Fruit fly (Drosophila melanogaster): ENCODE data around the gene Spindly.

Gene Spindly

dm6 chr2L:3479697-3480442 is 50.2 kb downstream of the Spindly start (continued):
- peak; percentile 2 for TF ChIP-seq nau (GFP tag; optimal IDR thresholded peaks at IDR 0.05)
- TF ChIP-seq CG18599 (GFP tag; optimal IDR thresholded peaks at IDR 0.05): peak; percentile 27
- peak; percentile 52; the same call in 1 of the 3 replicates for TF ChIP-seq ci (GFP tag; IDR thresholded peaks at IDR 0.05)
- no peak for TF ChIP-seq Oaz (GFP tag; IDR thresholded peaks at IDR 0.05)
- TF ChIP-seq BEAF-32 (GFP tag; optimal IDR thresholded peaks at IDR 0.05): no peak
- TF ChIP-seq kah (GFP tag; optimal IDR thresholded peaks at IDR 0.05): peak; percentile 69
- TF ChIP-seq Med (GFP tag): peak; percentile 61
- TF ChIP-seq Fer1 (GFP tag; optimal IDR thresholded peaks at IDR 0.05): no peak
- TF ChIP-seq CG7271 (tag; optimal IDR thresholded peaks at IDR 0.05): no peak
- no peak for TF ChIP-seq CG17912 (GFP tag; optimal IDR thresholded peaks at IDR 0.05)
- peak; percentile 56 for TF ChIP-seq sd (tag; optimal IDR thresholded peaks at IDR 0.05)
- TF ChIP-seq vvl (GFP tag; IDR thresholded peaks at IDR 0.05): peak; percentile 33; the same call in 1 of the 2 replicates
- TF ChIP-seq Mrtf (GFP tag; IDR thresholded peaks at IDR 0.05): no peak
- no peak for TF ChIP-seq GATAe (GFP tag; conservative IDR thresholded peaks at IDR 0.05)
- TF ChIP-seq CG16779 (GFP tag; IDR thresholded peaks at IDR 0.05): 0 out of 2 replicates have a peak, but pooled peaks have one; percentile 3
- TF ChIP-seq B-H2 (GFP tag; optimal IDR thresholded peaks at IDR 0.05): no peak
- no peak for TF ChIP-seq CG34224 (GFP tag; IDR thresholded peaks at IDR 0.05; ENCODE audit: partially characterized antibody)
- TF ChIP-seq tna (GFP tag; IDR thresholded peaks at IDR 0.05; ENCODE audit: partially characterized antibody): 0 out of 2 replicates have a peak, but pooled peaks have one; percentile 31
- peak; percentile 19 for TF ChIP-seq lab (GFP tag; optimal IDR thresholded peaks at IDR 0.05)
- TF ChIP-seq BtbVII (GFP tag; optimal IDR thresholded peaks at IDR 0.05): peak; percentile 23
- TF ChIP-seq fd102C (GFP tag; optimal IDR thresholded peaks at IDR 0.05): no peak
- no peak for TF ChIP-seq H15 (GFP tag; IDR thresholded peaks at IDR 0.05)
- no peak for TF ChIP-seq CG18764 (GFP tag; optimal IDR thresholded peaks at IDR 0.05)
- no peak for TF ChIP-seq gro (GFP tag; optimal IDR thresholded peaks at IDR 0.05)
- TF ChIP-seq so (GFP tag; IDR thresholded peaks at IDR 0.05): no peak
- no peak for TF ChIP-seq peb (GFP tag; IDR thresholded peaks at IDR 0.05)
- TF ChIP-seq gsb-n (tag; optimal IDR thresholded peaks at IDR 0.05): no peak
- TF ChIP-seq CG15073 (GFP tag; optimal IDR thresholded peaks at IDR 0.05): no peak
- peak; percentile 86 for TF ChIP-seq twi (tag; optimal IDR thresholded peaks at IDR 0.05)
- no peak for TF ChIP-seq CG11560 (tag; IDR thresholded peaks at IDR 0.05)
- TF ChIP-seq CG13287 (GFP tag; IDR thresholded peaks at IDR 0.05; ENCODE audit: partially characterized antibody): peak; percentile 18; the same call in 1 of the 2 replicates
- TF ChIP-seq CG9609 (GFP tag; optimal IDR thresholded peaks at IDR 0.05): no peak
- TF ChIP-seq ssp (GFP tag; IDR thresholded peaks at IDR 0.05): no peak
- TF ChIP-seq CG8281 (tag; optimal IDR thresholded peaks at IDR 0.05): no peak
- TF ChIP-seq dimm (GFP tag; IDR thresholded peaks at IDR 0.05): no peak
- TF ChIP-seq CG12942 (GFP tag; optimal IDR thresholded peaks at IDR 0.05): no peak
- peak; percentile 49 for TF ChIP-seq rib (GFP tag; IDR thresholded peaks at IDR 0.05)
- TF ChIP-seq eyg (GFP tag; optimal IDR thresholded peaks at IDR 0.05): no peak
- no peak for TF ChIP-seq CG8359 (GFP tag; optimal IDR thresholded peaks at IDR 0.05; ENCODE audit: borderline replicate concordance)
- peak; percentile 56 for TF ChIP-seq Hey (tag; optimal IDR thresholded peaks at IDR 0.05)
- no peak for TF ChIP-seq CG33557 (GFP tag; optimal IDR thresholded peaks at IDR 0.05)
- peak; percentile 96 for TF ChIP-seq cwo (GFP tag; optimal IDR thresholded peaks at IDR 0.05)
- peak; percentile 83 for TF ChIP-seq CG12769 (tag; optimal IDR thresholded peaks at IDR 0.05)
- no peak for TF ChIP-seq Jarid2 (GFP tag; optimal IDR thresholded peaks at IDR 0.05)
- no peak for TF ChIP-seq CG3281 (GFP tag; optimal IDR thresholded peaks at IDR 0.05)
- TF ChIP-seq grn (GFP tag; optimal IDR thresholded peaks at IDR 0.05): no peak
- peak; percentile 4 for TF ChIP-seq CG2116 (GFP tag; optimal IDR thresholded peaks at IDR 0.05)
- TF ChIP-seq jigr1 (GFP tag; IDR thresholded peaks at IDR 0.05): no peak
- no peak for TF ChIP-seq Aef1 (GFP tag; IDR thresholded peaks at IDR 0.05)

All from whole organism, embryonic.